Worm (Caenorhabditis elegans) whole organism, L4 larva: ENCODE measurements around the gene col-124.

Experiments used
- D1046.2 ChIP-seq: fragments of 200-800 bp; sonication (Bioruptor generic); IDR thresholded peaks from 2 replicates; pipeline ENCODE4 v1.3.6; 2022; ENCODE audit warnings: missing genetic modification characterization, missing compliant biosample characterization
- F10B5.3 ChIP-seq: sonication (generic microtip); optimal IDR thresholded peaks from 2 replicates; lab custom pipeline; 2016; ENCODE audit warnings: mild to moderate bottlenecking, missing genetic modification characterization, missing compliant biosample characterization
- F26F4.8 ChIP-seq: fragments of 200-800 bp; sonication (Bioruptor generic); conservative IDR thresholded peaks from 2 replicates; pipeline ENCODE4 v1.3.6; 2022; ENCODE audit warnings: missing genetic modification characterization, missing compliant biosample characterization
- F44E2.7 ChIP-seq: fragments of 200-800 bp; sonication (Bioruptor generic); IDR thresholded peaks from 2 replicates; pipeline ENCODE4 v2.1.2; 2022; ENCODE audit warnings: missing genetic modification characterization, missing compliant biosample characterization
- F49E8.2 ChIP-seq: sonication (generic microtip); optimal IDR thresholded peaks from 2 replicates; lab custom pipeline; 2016; ENCODE audit warnings: missing compliant biosample characterization, mild to moderate bottlenecking, missing genetic modification characterization, borderline replicate concordance
- R02D3.7 ChIP-seq: fragments of 150-350 bp; sonication (generic microtip); optimal IDR thresholded peaks from 3 replicates; lab custom pipeline; 2014; ENCODE audit warnings: missing biosample characterization, missing genetic modification characterization
- T20F7.1 ChIP-seq: fragments of 200-800 bp; sonication (Bioruptor generic); optimal IDR thresholded peaks from 2 replicates; lab custom pipeline; 2018; ENCODE audit warnings: mild to moderate bottlenecking, missing genetic modification characterization, missing compliant biosample characterization
- Y75B8A.6 ChIP-seq: fragments of 200-800 bp; sonication (Bioruptor generic); IDR thresholded peaks from 2 replicates; pipeline ENCODE4 v1.3.6; 2022; ENCODE audit warnings: missing genetic modification reagents, missing genetic modification characterization, missing compliant biosample characterization
- aha-1 ChIP-seq: fragments of 150-350 bp; peaks from one replicate; lab custom pipeline; 2014; ENCODE audit warnings: missing biosample characterization, missing genetic modification characterization
- aly-2 ChIP-seq: sonication (generic microtip); optimal IDR thresholded peaks from 2 replicates; lab custom pipeline; 2018; ENCODE audit warnings: missing biosample characterization, missing genetic modification characterization
- attf-4 ChIP-seq: sonication (generic microtip); optimal IDR thresholded peaks from 3 replicates; lab custom pipeline; 2017; ENCODE audit warnings: missing biosample characterization, missing genetic modification characterization
- ceh-20 ChIP-seq: fragments of 200-800 bp; sonication (Bioruptor generic); IDR thresholded peaks from 2 replicates; pipeline ENCODE4 v1.3.6; 2022; ENCODE audit warnings: missing genetic modification reagents, missing genetic modification characterization, missing compliant biosample characterization
- ceh-28 ChIP-seq: fragments of 150-350 bp; optimal IDR thresholded peaks from 2 replicates; lab custom pipeline; 2014; ENCODE audit warnings: missing biosample characterization, missing genetic modification reagents, missing genetic modification characterization
- ceh-62 ChIP-seq: sonication (generic microtip); optimal IDR thresholded peaks from 2 replicates; lab custom pipeline; 2017; ENCODE audit warnings: missing biosample characterization, missing genetic modification characterization
- daf-12 ChIP-seq: fragments of 150-350 bp; optimal IDR thresholded peaks from 2 replicates; lab custom pipeline; 2014; ENCODE audit warnings: missing biosample characterization, missing genetic modification reagents, missing genetic modification characterization
- daf-16 ChIP-seq, 3 experiments: sonication (generic microtip); optimal IDR thresholded peaks; 2 replicates each; lab custom pipeline; 2016 to 2017; ENCODE audit warnings: missing genetic modification characterization in 3 of 3, missing genetic modification reagents in 3 of 3, mild to moderate bottlenecking in 2 of 3, missing compliant biosample characterization in 2 of 3, missing biosample characterization in 1 of 3, moderate library complexity in 1 of 3
- daf-19 ChIP-seq: fragments of 200-800 bp; sonication (Bioruptor generic); conservative IDR thresholded peaks from 2 replicates; pipeline ENCODE4 v1.3.6; 2022; ENCODE audit warnings: missing genetic modification characterization, missing compliant biosample characterization
- dve-1 ChIP-seq: sonication (generic microtip); optimal IDR thresholded peaks from 2 replicates; lab custom pipeline; 2017; ENCODE audit warnings: antibody characterized with exemption, mild to moderate bottlenecking, missing genetic modification characterization, missing compliant biosample characterization; ENCODE audit not compliant: insufficient read depth
- egl-43 ChIP-seq: fragments of 200-800 bp; sonication (Bioruptor generic); IDR thresholded peaks from 2 replicates; pipeline ENCODE4 v1.3.6; 2022; ENCODE audit warnings: missing genetic modification reagents, missing genetic modification characterization, missing compliant biosample characterization
- hmg-1.1 ChIP-seq: fragments of 200-800 bp; sonication (Bioruptor generic); IDR thresholded peaks from 2 replicates; pipeline ENCODE4 v1.3.6; 2022; ENCODE audit warnings: missing genetic modification reagents, missing genetic modification characterization, missing compliant biosample characterization
- lim-7 ChIP-seq: fragments of 200-800 bp; sonication (Bioruptor generic); IDR thresholded peaks from 2 replicates; pipeline ENCODE4 v1.3.6; 2022; ENCODE audit warnings: missing genetic modification characterization, missing compliant biosample characterization
- lir-3 ChIP-seq: sonication (generic microtip); optimal IDR thresholded peaks from 2 replicates; lab custom pipeline; 2016; ENCODE audit warnings: mild to moderate bottlenecking, missing genetic modification characterization, missing compliant biosample characterization
- lsy-2 ChIP-seq, 2 experiments: fragments of 150-350 bp in 1 of 2; sonication (generic microtip) in 1 of 2; optimal IDR thresholded peaks; 2 replicates each; lab custom pipeline; 2014 to 2017; ENCODE audit warnings: missing biosample characterization in 2 of 2, missing genetic modification characterization in 2 of 2
- madf-5 ChIP-seq, 2 experiments: fragments of 200-800 bp; sonication (Bioruptor generic); IDR thresholded peaks; 2 replicates each; pipeline ENCODE4 v1.3.6; 2022; ENCODE audit warnings: missing compliant biosample characterization in 2 of 2, missing genetic modification characterization in 2 of 2
- madf-9 ChIP-seq: fragments of 200-800 bp; sonication (Bioruptor generic); conservative IDR thresholded peaks from 2 replicates; pipeline ENCODE4 v1.3.6; 2022; ENCODE audit warnings: missing genetic modification reagents, missing genetic modification characterization, missing compliant biosample characterization
- mdt-29 ChIP-seq: fragments of 200-800 bp; sonication (Bioruptor generic); IDR thresholded peaks from 2 replicates; pipeline ENCODE4 v1.3.6; 2022; ENCODE audit warnings: missing genetic modification reagents, missing genetic modification characterization, missing compliant biosample characterization
- mep-1 ChIP-seq: fragments of 150-350 bp; sonication (generic microtip); optimal IDR thresholded peaks from 3 replicates; lab custom pipeline; 2014; ENCODE audit warnings: missing biosample characterization, missing genetic modification characterization
- mes-2 ChIP-seq: sonication (generic microtip); optimal IDR thresholded peaks from 2 replicates; lab custom pipeline; 2016; ENCODE audit warnings: missing genotype, mild to moderate bottlenecking, missing genetic modification characterization, missing compliant biosample characterization; ENCODE audit not compliant: poor library complexity, severe bottlenecking
- nhr-111 ChIP-seq: fragments of 200-800 bp; sonication (Bioruptor generic); optimal IDR thresholded peaks from 2 replicates; lab custom pipeline; 2018; ENCODE audit warnings: mild to moderate bottlenecking, missing genetic modification characterization, missing compliant biosample characterization
- nhr-25 ChIP-seq: sonication (generic microtip); optimal IDR thresholded peaks from 2 replicates; lab custom pipeline; 2017; ENCODE audit warnings: missing genetic modification characterization, mild to moderate bottlenecking, missing compliant biosample characterization, antibody characterized with exemption, moderate library complexity, borderline replicate concordance; ENCODE audit not compliant: insufficient read depth
- nhr-28 ChIP-seq: fragments of 150-350 bp; optimal IDR thresholded peaks from 2 replicates; lab custom pipeline; 2014; ENCODE audit warnings: missing biosample characterization, missing genetic modification characterization
- nhr-48 ChIP-seq: sonication (generic microtip); optimal IDR thresholded peaks from 2 replicates; lab custom pipeline; 2016; ENCODE audit warnings: mild to moderate bottlenecking, missing genetic modification characterization, missing compliant biosample characterization
- nhr-6 ChIP-seq: fragments of 150-350 bp; optimal IDR thresholded peaks from 2 replicates; lab custom pipeline; 2014; ENCODE audit warnings: missing biosample characterization, missing genetic modification characterization
- nhr-76 ChIP-seq: fragments of 150-350 bp; optimal IDR thresholded peaks from 2 replicates; lab custom pipeline; 2014; ENCODE audit warnings: missing biosample characterization, missing genetic modification characterization
- nhr-77 ChIP-seq: fragments of 150-350 bp; optimal IDR thresholded peaks from 2 replicates; lab custom pipeline; 2014; ENCODE audit warnings: missing biosample characterization, missing genetic modification characterization
- pha-4 ChIP-seq, 2 experiments: fragments of 150-350 bp in 1 of 2; fragments of 200-800 bp in 1 of 2; sonication (Bioruptor generic) in 1 of 2; IDR thresholded peaks in 1 of 2; optimal IDR thresholded peaks in 1 of 2; 2 replicates each; pipeline versions ENCODE4 v1.3.6 to Lab custom; 2014 to 2022; ENCODE audit warnings: missing genetic modification characterization in 2 of 2, missing genetic modification reagents in 2 of 2, missing biosample characterization in 1 of 2, missing compliant biosample characterization in 1 of 2
- php-3 ChIP-seq: fragments of 200-800 bp; sonication (Bioruptor generic); IDR thresholded peaks from 2 replicates; pipeline ENCODE4 v1.3.6; 2022; ENCODE audit warnings: missing genetic modification reagents, missing genetic modification characterization, missing compliant biosample characterization
- saeg-2 ChIP-seq: fragments of 200-800 bp; sonication (Bioruptor generic); IDR thresholded peaks from 2 replicates; pipeline ENCODE4 v1.3.6; 2022; ENCODE audit warnings: missing genetic modification reagents, missing genetic modification characterization, missing compliant biosample characterization
- sdz-12 ChIP-seq: fragments of 200-800 bp; sonication (Bioruptor generic); optimal IDR thresholded peaks from 2 replicates; lab custom pipeline; 2018; ENCODE audit warnings: mild to moderate bottlenecking, missing genetic modification characterization, missing compliant biosample characterization
- set-16 ChIP-seq: fragments of 200-800 bp; sonication (Bioruptor generic); IDR thresholded peaks from 2 replicates; pipeline ENCODE4 v1.3.6; 2022; ENCODE audit warnings: missing genetic modification reagents, missing genetic modification characterization, missing compliant biosample characterization
- skn-1 ChIP-seq: fragments of 150-350 bp; optimal IDR thresholded peaks from 2 replicates; lab custom pipeline; 2014; ENCODE audit warnings: missing biosample characterization, missing genetic modification characterization
- snpc-1.2 ChIP-seq: fragments of 200-800 bp; sonication (Bioruptor generic); IDR thresholded peaks from 2 replicates; pipeline ENCODE4 v1.3.6; 2022; ENCODE audit warnings: missing genetic modification reagents, missing genetic modification characterization, missing compliant biosample characterization
- spr-1 ChIP-seq: sonication (generic microtip); optimal IDR thresholded peaks from 2 replicates; lab custom pipeline; 2016; ENCODE audit warnings: mild to moderate bottlenecking, missing genetic modification characterization, missing compliant biosample characterization
- spr-3 ChIP-seq: fragments of 200-800 bp; sonication (Bioruptor generic); optimal IDR thresholded peaks from 2 replicates; lab custom pipeline; 2018; ENCODE audit warnings: mild to moderate bottlenecking, missing genetic modification characterization, missing compliant biosample characterization
- tra-1 ChIP-seq: fragments of 200-800 bp; sonication (Bioruptor generic); IDR thresholded peaks from 2 replicates; pipeline ENCODE4 v1.3.6; 2022; ENCODE audit warnings: missing genetic modification reagents, missing genetic modification characterization, missing compliant biosample characterization
- unc-130 ChIP-seq: sonication (generic microtip); optimal IDR thresholded peaks from 2 replicates; lab custom pipeline; 2016; ENCODE audit warnings: missing genetic modification reagents, missing genetic modification characterization, missing compliant biosample characterization
- unc-39 ChIP-seq: sonication (generic microtip); optimal IDR thresholded peaks from 2 replicates; lab custom pipeline; 2017; ENCODE audit warnings: missing biosample characterization, missing genetic modification characterization
- vab-7 ChIP-seq: fragments of 200-800 bp; sonication (Bioruptor generic); IDR thresholded peaks from 2 replicates; pipeline ENCODE4 v1.3.6; 2022; ENCODE audit warnings: missing genetic modification reagents, missing genetic modification characterization, missing compliant biosample characterization
- zip-11 ChIP-seq: fragments of 200-800 bp; sonication (Bioruptor generic); IDR thresholded peaks from 2 replicates; pipeline ENCODE4 v1.3.6; 2022; ENCODE audit warnings: missing genetic modification characterization, missing compliant biosample characterization
- ztf-7 ChIP-seq: fragments of 150-350 bp; optimal IDR thresholded peaks from 2 replicates; lab custom pipeline; 2014; ENCODE audit warnings: missing biosample characterization, missing genetic modification characterization

col-124 gene

DNA sequence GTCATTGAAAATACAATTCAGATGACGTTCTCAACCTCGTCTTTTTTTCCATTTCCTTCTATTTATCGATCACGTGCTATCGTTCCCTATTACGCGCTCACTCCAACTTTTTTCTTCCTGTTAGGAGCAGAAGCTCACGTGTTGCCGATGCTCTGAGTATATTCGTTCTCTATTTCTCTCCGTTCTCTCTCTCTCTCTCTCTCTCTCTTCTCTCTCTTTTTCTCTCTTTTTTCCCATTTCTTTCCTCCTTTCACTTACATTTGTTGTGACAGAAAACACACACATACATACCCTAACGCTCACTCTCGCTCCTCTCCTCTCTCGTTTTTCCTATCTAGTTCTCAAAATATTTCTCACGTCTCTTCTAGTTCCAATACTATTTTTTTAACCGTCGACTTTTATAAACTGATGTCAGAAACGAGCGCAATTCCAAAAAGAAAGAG lies 36.1 kb downstream of the col-124 start:
- TF ChIP-seq saeg-2 (GFP tag; lab: Robert Waterston, UW) (0 out of 2 replicates have a peak, but pooled peaks have one; percentile 56), aha-1 (tag; lab: Kevin White, UChicago) (peak; percentile 99), egl-43 (GFP tag; lab: Robert Waterston, UW) (no peak; the same call in none of the 2 replicates), tra-1 (GFP tag; lab: Robert Waterston, UW) (peak; percentile 93), lsy-2 (tag; optimal IDR thresholded peaks at IDR 0.05; lab: Kevin White, UChicago) (peak; percentile 80 to 87), mes-2 (tag; lab: Kevin White, UChicago) (peak; percentile 70), daf-19 (GFP tag; lab: Robert Waterston, UW) (no peak), unc-39 (tag; lab: Kevin White, UChicago) (no peak), spr-1 (tag; lab: Kevin White, UChicago) (peak; percentile 73), nhr-77 (tag; lab: Kevin White, UChicago) (peak; percentile 82), php-3 (GFP tag; lab: Robert Waterston, UW) (peak; percentile 45; the same call in 1 of the 2 replicates), T20F7.1 (GFP tag; lab: Kevin White, UChicago) (peak; percentile 80), pha-4 (GFP tag; IDR thresholded peaks at IDR 0.05; lab: Robert Waterston, UW) (peak; percentile 88), pha-4 (tag; optimal IDR thresholded peaks at IDR 0.05; lab: Kevin White, UChicago) (peak; percentile 66), zip-11 (no peak), ceh-62 (tag; lab: Kevin White, UChicago) (no peak), set-16 (GFP tag; lab: Robert Waterston, UW) (peak; percentile 90), nhr-76 (tag; lab: Kevin White, UChicago) (no peak), vab-7 (GFP tag; lab: Robert Waterston, UW) (0 out of 2 replicates have a peak, but pooled peaks have one; percentile 39), lir-3 (tag; lab: Kevin White, UChicago) (no peak), ceh-28 (no peak), ceh-20 (GFP tag; lab: Robert Waterston, UW) (peak; percentile 93), unc-130 (GFP tag; lab: Kevin White, UChicago) (no peak), F26F4.8 (GFP tag; lab: Robert Waterston, UW) (no peak), F44E2.7 (GFP tag; lab: Robert Waterston, UW) (no peak), madf-9 (GFP tag; lab: Robert Waterston, UW) (no peak), lim-7 (GFP tag; lab: Robert Waterston, UW) (no peak), skn-1 (no peak), mdt-29 (0 out of 2 replicates have a peak, but pooled peaks have one; percentile 73), Y75B8A.6 (0 out of 2 replicates have a peak, but pooled peaks have one; percentile 26), sdz-12 (GFP tag; lab: Kevin White, UChicago) (no peak), hmg-1.1 (GFP tag; lab: Robert Waterston, UW) (peak; percentile 91), R02D3.7 (tag; lab: Kevin White, UChicago) (no peak), nhr-28 (peak; percentile 90), nhr-111 (GFP tag; lab: Kevin White, UChicago) (no peak), madf-5 (GFP tag; IDR thresholded peaks at IDR 0.05; lab: Robert Waterston, UW) (no peak), nhr-48 (peak; percentile 92), daf-12 (tag; lab: Kevin White, UChicago) (no peak), snpc-1.2 (GFP tag; lab: Robert Waterston, UW) (no peak), attf-4 (tag; lab: Kevin White, UChicago) (no peak), dve-1 (peak; percentile 95), nhr-25 (tag; lab: Kevin White, UChicago) (peak; percentile 37), ztf-7 (tag; lab: Kevin White, UChicago) (no peak), F10B5.3 (tag; lab: Kevin White, UChicago) (no peak), D1046.2 (GFP tag; lab: Robert Waterston, UW) (no peak), nhr-6 (tag; lab: Kevin White, UChicago) (peak; percentile 67), spr-3 (GFP tag; lab: Kevin White, UChicago) (no peak), daf-16 (GFP tag; optimal IDR thresholded peaks at IDR 0.05; lab: Kevin White, UChicago) (peak; percentile 48 to 65), daf-16 (tag; optimal IDR thresholded peaks at IDR 0.05; lab: Kevin White, UChicago) (peak; percentile 67), aly-2 (tag; lab: Kevin White, UChicago) (no peak), mep-1 (tag; lab: Kevin White, UChicago) (peak; percentile 92), F49E8.2 (tag; lab: Kevin White, UChicago) (no peak)
